Worm (Caenorhabditis elegans) whole organism, L2 larva: ENCODE data around the gene F58F9.9.

Experiments used
- Y55F3AM.14 ChIP-seq: fragments of 200-800 bp; sonication (Bioruptor generic); optimal IDR thresholded peaks from 2 replicates; lab custom pipeline; 2018; ENCODE audit warnings: mild to moderate bottlenecking, missing genetic modification characterization, missing compliant biosample characterization
- aly-2 ChIP-seq: fragments of 150-350 bp; optimal IDR thresholded peaks from 2 replicates; lab custom pipeline; 2014; ENCODE audit warnings: missing biosample characterization, missing genetic modification characterization
- ama-1 ChIP-seq: fragments of 150-350 bp; optimal IDR thresholded peaks from 2 replicates; lab custom pipeline; 2018; ENCODE audit warnings: inconsistent platforms
- elt-3 ChIP-seq: sonication (generic microtip); optimal IDR thresholded peaks from 2 replicates; lab custom pipeline; 2017; ENCODE audit warnings: missing biosample characterization, missing genetic modification characterization
- gmeb-1 ChIP-seq: fragments of 150-350 bp; optimal IDR thresholded peaks from 2 replicates; lab custom pipeline; 2014; ENCODE audit warnings: missing biosample characterization, missing genetic modification characterization
- lin-39 ChIP-seq: fragments of 150-350 bp; optimal IDR thresholded peaks from 2 replicates; lab custom pipeline; 2014; ENCODE audit warnings: missing biosample characterization, missing genetic modification reagents, missing genetic modification characterization
- nhr-10 ChIP-seq: sonication (generic microtip); optimal IDR thresholded peaks from 2 replicates; lab custom pipeline; 2017; ENCODE audit warnings: missing biosample characterization, missing genetic modification characterization
- nhr-237 ChIP-seq: fragments of 150-350 bp; optimal IDR thresholded peaks from 2 replicates; lab custom pipeline; 2014; ENCODE audit warnings: missing biosample characterization, missing genetic modification characterization
- nhr-6 ChIP-seq: fragments of 150-350 bp; optimal IDR thresholded peaks from 2 replicates; lab custom pipeline; 2014; ENCODE audit warnings: missing biosample characterization, missing genetic modification characterization
- skn-1 ChIP-seq: sonication (generic microtip); optimal IDR thresholded peaks from 2 replicates; lab custom pipeline; 2017; ENCODE audit warnings: missing biosample characterization, missing genetic modification characterization
- snpc-4 ChIP-seq: fragments of 150-350 bp; optimal IDR thresholded peaks from 2 replicates; lab custom pipeline; 2014; ENCODE audit warnings: missing biosample characterization, missing genetic modification characterization
- ztf-4 ChIP-seq: fragments of 150-350 bp; optimal IDR thresholded peaks from 2 replicates; lab custom pipeline; 2014; ENCODE audit warnings: missing biosample characterization, missing genetic modification characterization

DNA sequence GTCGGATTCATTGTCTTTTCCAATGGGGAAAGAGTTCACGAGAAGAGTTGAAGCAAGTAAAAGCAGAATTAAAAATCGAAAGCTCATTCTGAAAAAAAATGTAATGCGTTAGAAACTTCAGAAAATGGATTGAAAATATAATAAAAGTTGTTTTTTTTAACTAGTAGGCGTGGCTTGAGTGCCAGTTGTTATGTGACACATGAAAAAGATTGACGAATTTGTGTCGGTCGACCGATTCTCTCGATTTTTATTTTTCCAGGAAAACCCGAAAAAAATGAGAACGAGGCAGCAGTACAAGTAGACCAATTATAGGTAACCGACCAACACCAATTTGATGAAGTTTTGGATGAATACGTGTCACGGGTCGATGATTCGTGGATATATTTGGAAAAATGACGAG is 19.6 kb downstream of the F58F9.9 start, which contains the start of gene nlp-16:
- TF ChIP-seq nhr-237 (tag; lab: Kevin White, UChicago) (no peak), Y55F3AM.14 (GFP tag; lab: Kevin White, UChicago) (no peak), gmeb-1 (tag; lab: Kevin White, UChicago) (no peak), nhr-10 (tag; lab: Kevin White, UChicago) (no peak), aly-2 (no peak), ztf-4 (tag; lab: Kevin White, UChicago) (no peak), skn-1 (tag; lab: Kevin White, UChicago) (no peak), snpc-4 (tag; lab: Kevin White, UChicago) (no peak), ama-1 (no peak), nhr-6 (tag; lab: Kevin White, UChicago) (no peak), lin-39 (no peak), elt-3 (tag; lab: Kevin White, UChicago) (no peak)
